Fruit fly (Drosophila melanogaster) whole organism, prepupa: Measurements from ENCODE around the gene Nup154.
A peak's percentile ranks its signal among the peaks of the same experiment; 100 is the strongest.

Experiments used
- Blimp-1 ChIP-seq: fragments of 200-800 bp; sonication (Bioruptor generic); optimal IDR thresholded peaks from 3 replicates; lab custom pipeline; 2017; ENCODE audit warnings: missing biosample characterization, missing genetic modification characterization, mild to moderate bottlenecking, moderate library complexity, missing genetic modification reagents
- CG10631 ChIP-seq: fragments of 200-800 bp; sonication (Bioruptor generic); optimal IDR thresholded peaks from 2 replicates; lab custom pipeline; 2016; ENCODE audit warnings: missing biosample characterization, missing genetic modification characterization
- CG10669 ChIP-seq: fragments of 200-800 bp; sonication (Bioruptor generic); optimal IDR thresholded peaks from 3 replicates; lab custom pipeline; 2018; ENCODE audit warnings: missing biosample characterization, mild to moderate bottlenecking, missing genetic modification characterization, moderate library complexity
- CG11294 ChIP-seq: fragments of 200-800 bp; sonication (Bioruptor generic); IDR thresholded peaks from 2 replicates; pipeline ENCODE4 v1.3.6; 2022; ENCODE audit warnings: missing biosample characterization, missing genetic modification characterization
- CG11762 ChIP-seq: fragments of 200-800 bp; sonication (Bioruptor generic); optimal IDR thresholded peaks from 3 replicates; lab custom pipeline; 2016; ENCODE audit warnings: missing biosample characterization, missing genetic modification characterization; ENCODE audit not compliant: insufficient read depth
- CG11902 ChIP-seq: fragments of 200-800 bp; sonication (Bioruptor generic); optimal IDR thresholded peaks from 3 replicates; lab custom pipeline; 2016; ENCODE audit warnings: missing biosample characterization, missing genetic modification characterization
- CG3032 ChIP-seq: fragments of 200-800 bp; optimal IDR thresholded peaks from 2 replicates; lab custom pipeline; 2019; ENCODE audit warnings: missing biosample characterization, mild to moderate bottlenecking, missing genetic modification characterization, moderate library complexity
- CG34406 ChIP-seq: fragments of 200-800 bp; sonication (Bioruptor generic); optimal IDR thresholded peaks from 3 replicates; lab custom pipeline; 2016; ENCODE audit warnings: missing biosample characterization, missing genetic modification characterization
- CG3919 ChIP-seq: fragments of 200-800 bp; sonication (Bioruptor generic); optimal IDR thresholded peaks from 3 replicates; lab custom pipeline; 2016; ENCODE audit warnings: missing biosample characterization, missing genetic modification characterization
- CG6163 ChIP-seq: fragments of 200-800 bp; sonication (Bioruptor generic); IDR thresholded peaks from 3 replicates; pipeline ENCODE4 v1.3.6; 2022; ENCODE audit warnings: missing biosample characterization, missing genetic modification characterization
- CG6792 ChIP-seq: fragments of 200-800 bp; sonication (Bioruptor generic); optimal IDR thresholded peaks from 3 replicates; lab custom pipeline; 2016; ENCODE audit warnings: missing biosample characterization, missing genetic modification characterization
- CG6808 ChIP-seq: fragments of 200-800 bp; sonication (Bioruptor generic); optimal IDR thresholded peaks from 3 replicates; lab custom pipeline; 2017; ENCODE audit warnings: missing biosample characterization, missing genetic modification characterization, mild to moderate bottlenecking, moderate library complexity, missing genetic modification reagents
- CG7368 ChIP-seq: fragments of 200-800 bp; sonication (Bioruptor generic); optimal IDR thresholded peaks from 3 replicates; lab custom pipeline; 2016; ENCODE audit warnings: missing biosample characterization, missing genetic modification characterization
- CG8319 ChIP-seq: fragments of 200-800 bp; sonication (Bioruptor generic); optimal IDR thresholded peaks from 3 replicates; lab custom pipeline; 2016; ENCODE audit warnings: missing biosample characterization, missing genetic modification characterization
- CG8632 ChIP-seq: fragments of 200-800 bp; sonication (Bioruptor generic); optimal IDR thresholded peaks from 3 replicates; lab custom pipeline; 2016; ENCODE audit warnings: missing biosample characterization, missing genetic modification characterization
- CG9139 ChIP-seq: fragments of 200-800 bp; sonication (Bioruptor generic); optimal IDR thresholded peaks from 3 replicates; lab custom pipeline; 2017; ENCODE audit warnings: missing biosample characterization, mild to moderate bottlenecking, missing genetic modification characterization
- Eip93F ChIP-seq: fragments of 200-800 bp; sonication (Bioruptor generic); optimal IDR thresholded peaks from 2 replicates; lab custom pipeline; 2016; ENCODE audit warnings: missing biosample characterization, mild to moderate bottlenecking, missing genetic modification characterization
- Ets96B ChIP-seq: fragments of 200-800 bp; optimal IDR thresholded peaks from 2 replicates; lab custom pipeline; 2019; ENCODE audit warnings: missing biosample characterization, mild to moderate bottlenecking, missing genetic modification characterization, moderate library complexity
- Hr38 ChIP-seq: sonication (Bioruptor generic); optimal IDR thresholded peaks from 2 replicates; lab custom pipeline; 2016; ENCODE audit warnings: missing biosample characterization, missing genetic modification characterization
- Hr39 ChIP-seq: fragments of 200-800 bp; sonication (Bioruptor generic); optimal IDR thresholded peaks from 2 replicates; lab custom pipeline; 2016; ENCODE audit warnings: missing biosample characterization, missing genetic modification characterization
- Hr4 ChIP-seq: fragments of 200-800 bp; sonication (Bioruptor generic); optimal IDR thresholded peaks from 3 replicates; lab custom pipeline; 2016; ENCODE audit warnings: missing biosample characterization, missing genetic modification characterization
- Lpt ChIP-seq: fragments of 200-800 bp; sonication (Bioruptor generic); optimal IDR thresholded peaks from 3 replicates; lab custom pipeline; 2016; ENCODE audit warnings: missing biosample characterization, missing genetic modification characterization
- Met ChIP-seq: fragments of 200-800 bp; sonication (Bioruptor generic); optimal IDR thresholded peaks from 3 replicates; lab custom pipeline; 2016; ENCODE audit warnings: missing biosample characterization, missing genetic modification characterization
- OdsH ChIP-seq: fragments of 200-800 bp; sonication (Bioruptor generic); optimal IDR thresholded peaks from 3 replicates; lab custom pipeline; 2016; ENCODE audit warnings: missing biosample characterization, missing genetic modification characterization
- Sox102F ChIP-seq: fragments of 200-800 bp; sonication (Bioruptor generic); optimal IDR thresholded peaks from 2 replicates; lab custom pipeline; 2016; ENCODE audit warnings: missing biosample characterization, mild to moderate bottlenecking, missing genetic modification characterization
- Sox14 ChIP-seq: fragments of 200-800 bp; sonication (Bioruptor generic); optimal IDR thresholded peaks from 3 replicates; lab custom pipeline; 2016; ENCODE audit warnings: missing biosample characterization, missing genetic modification characterization
- Sox15 ChIP-seq: fragments of 200-800 bp; sonication (Bioruptor generic); optimal IDR thresholded peaks from 3 replicates; lab custom pipeline; 2016; ENCODE audit warnings: missing biosample characterization, missing genetic modification characterization
- acj6 ChIP-seq: fragments of 200-800 bp; sonication (Bioruptor generic); optimal IDR thresholded peaks from 3 replicates; lab custom pipeline; 2016; ENCODE audit warnings: missing biosample characterization, missing genetic modification characterization
- esn ChIP-seq: fragments of 200-800 bp; sonication (Bioruptor generic); optimal IDR thresholded peaks from 2 replicates; lab custom pipeline; 2016; ENCODE audit warnings: missing biosample characterization, mild to moderate bottlenecking, missing genetic modification characterization, moderate library complexity
- fd85E ChIP-seq: fragments of 200-800 bp; sonication (Bioruptor generic); optimal IDR thresholded peaks from 3 replicates; lab custom pipeline; 2016; ENCODE audit warnings: missing biosample characterization, missing genetic modification characterization
- fkh ChIP-seq: fragments of 200-800 bp; sonication (Bioruptor generic); optimal IDR thresholded peaks from 3 replicates; lab custom pipeline; 2017; ENCODE audit warnings: missing biosample characterization, mild to moderate bottlenecking, missing genetic modification characterization, moderate library complexity
- lz ChIP-seq: fragments of 200-800 bp; sonication (Bioruptor generic); optimal IDR thresholded peaks from 3 replicates; lab custom pipeline; 2016; ENCODE audit warnings: missing biosample characterization, missing genetic modification characterization
- net ChIP-seq: fragments of 200-800 bp; sonication (Bioruptor generic); optimal IDR thresholded peaks from 3 replicates; lab custom pipeline; 2016; ENCODE audit warnings: missing biosample characterization, missing genetic modification characterization
- vri ChIP-seq: fragments of 200-800 bp; sonication (Bioruptor generic); optimal IDR thresholded peaks from 3 replicates; lab custom pipeline; 2016; ENCODE audit warnings: missing biosample characterization, mild to moderate bottlenecking, missing genetic modification characterization

Gene Nup154

dm6 chr2L:10987370-10987853 lies 17.2 kb upstream of the Nup154 start, which contains the start of the genes piwi and CG12253 (continued):
- TF ChIP-seq CG10631 (GFP tag; lab: Kevin White, UChicago) (peak; percentile 82), fd85E (GFP tag; lab: Kevin White, UChicago) (no peak), CG9139 (GFP tag; lab: Kevin White, UChicago) (no peak), Sox14 (GFP tag; lab: Kevin White, UChicago) (no peak), CG11902 (GFP tag; lab: Kevin White, UChicago) (peak; percentile 18), CG7368 (GFP tag; lab: Kevin White, UChicago) (no peak), Sox102F (GFP tag; lab: Kevin White, UChicago) (no peak), vri (GFP tag; lab: Kevin White, UChicago) (no peak), CG8319 (GFP tag; lab: Kevin White, UChicago) (no peak), CG6163 (GFP tag; lab: Robert Waterston, UW) (no peak; the same call in 2 of the 3 replicates), CG34406 (GFP tag; lab: Kevin White, UChicago) (no peak), OdsH (GFP tag; lab: Kevin White, UChicago) (peak; percentile 81), Sox15 (GFP tag; lab: Kevin White, UChicago) (peak; percentile 63), Hr39 (GFP tag; lab: Kevin White, UChicago) (no peak), CG8632 (GFP tag; lab: Kevin White, UChicago) (peak; percentile 66), Lpt (GFP tag; lab: Kevin White, UChicago) (no peak), net (GFP tag; lab: Kevin White, UChicago) (no peak), lz (GFP tag; lab: Kevin White, UChicago) (peak; percentile 66), CG6808 (GFP tag; lab: Kevin White, UChicago) (no peak), CG3032 (tag; lab: Kevin White, UChicago) (peak; percentile 54), CG6792 (GFP tag; lab: Kevin White, UChicago) (no peak)
- TF ChIP-seq, all 60 proteins: peak for 22

DNA sequence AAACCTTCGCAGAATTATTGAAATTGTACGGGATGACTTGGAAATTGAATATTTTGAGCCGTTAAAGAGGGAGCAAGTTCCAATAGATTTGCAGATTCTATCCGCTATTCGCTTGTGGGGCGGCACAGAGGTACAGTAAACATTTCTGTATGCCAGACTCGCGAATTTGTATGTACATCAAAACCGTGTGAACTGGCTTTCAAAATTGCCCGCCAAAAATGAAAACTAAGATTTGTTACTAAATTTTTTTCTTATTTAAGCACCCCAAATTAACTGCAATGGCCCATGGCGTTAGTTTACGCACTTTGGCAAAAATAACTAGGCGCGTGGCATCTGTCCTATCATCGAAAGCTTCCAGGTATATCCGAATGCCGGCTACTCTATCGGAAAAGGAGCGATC lies 16.6 kb upstream of the Nup154 start:
- no peak for TF ChIP-seq acj6
- no peak for TF ChIP-seq Blimp-1
- TF ChIP-seq fd85E (GFP tag; lab: Kevin White, UChicago), result no peak
- TF ChIP-seq CG10669, result no peak
- TF ChIP-seq Sox102F (GFP tag; lab: Kevin White, UChicago), result no peak
- TF ChIP-seq CG11294 (GFP tag; lab: Robert Waterston, UW), result no peak
- TF ChIP-seq Hr38 (GFP tag; lab: Kevin White, UChicago), result no peak
- TF ChIP-seq CG8319 (GFP tag; lab: Kevin White, UChicago), result no peak
- TF ChIP-seq Eip93F (GFP tag; lab: Kevin White, UChicago), result no peak
- TF ChIP-seq CG3919, result no peak

- TF ChIP-seq Hr4 (GFP tag; lab: Kevin White, UChicago) (peak; percentile 22), Met (GFP tag; lab: Kevin White, UChicago) (no peak), Sox15 (GFP tag; lab: Kevin White, UChicago) (no peak), Ets96B (no peak), fkh (GFP tag; lab: Kevin White, UChicago) (no peak), CG10631 (GFP tag; lab: Kevin White, UChicago) (no peak), fd85E (GFP tag; lab: Kevin White, UChicago) (no peak), CG11762 (GFP tag; lab: Kevin White, UChicago) (no peak), esn (GFP tag; lab: Kevin White, UChicago) (peak; percentile 50), lz (GFP tag; lab: Kevin White, UChicago) (peak; percentile 14), net (GFP tag; lab: Kevin White, UChicago) (no peak), CG8632 (GFP tag; lab: Kevin White, UChicago) (no peak)
Measured at dm6 chr2L:10989162-10989561, 15.5 kb upstream of the Nup154 start, which contains the start of gene TTLL4A. TTLL4A (plus strand) TSS chr2L:10989401.
